Worm (Caenorhabditis elegans) whole organism, L4/young adult: Measurements from ENCODE around the gene col-141.

Source experiments
- W03F9.2 ChIP-seq: fragments of 150-350 bp; optimal IDR thresholded peaks from 2 replicates; lab custom pipeline; 2014; ENCODE audit warnings: missing biosample characterization, missing genetic modification characterization
- dao-5 ChIP-seq: sonication (generic microtip); optimal IDR thresholded peaks from 2 replicates; lab custom pipeline; 2016; ENCODE audit warnings: missing genotype, missing genetic modification characterization, moderate library complexity, missing compliant biosample characterization
- him-1 ChIP-seq: sonication (generic microtip); optimal IDR thresholded peaks from 2 replicates; lab custom pipeline; 2016; ENCODE audit warnings: missing genotype, missing genetic modification reagents, missing genetic modification characterization, missing compliant biosample characterization

ce11 chrV:6806340-6806739 lies 23.2 kb upstream of the col-141 start, which contains the start of gene dmsr-12:
- TF ChIP-seq W03F9.2 (no peak), him-1 (no peak), dao-5 (tag; lab: Kevin White, UChicago) (no peak)
